Fruit fly (Drosophila melanogaster) S2 (cell line): Measurements from ENCODE around the gene CG7101.

Source experiments
- CG8478 ChIP-seq: fragments of >200 bp; optimal IDR thresholded peaks from 2 replicates; lab custom pipeline; 2018
- CTCF ChIP-seq, 2 experiments: fragments of >200 bp; optimal IDR thresholded peaks; 2 replicates each; lab custom pipeline; 2018

CG7101 gene

DNA sequence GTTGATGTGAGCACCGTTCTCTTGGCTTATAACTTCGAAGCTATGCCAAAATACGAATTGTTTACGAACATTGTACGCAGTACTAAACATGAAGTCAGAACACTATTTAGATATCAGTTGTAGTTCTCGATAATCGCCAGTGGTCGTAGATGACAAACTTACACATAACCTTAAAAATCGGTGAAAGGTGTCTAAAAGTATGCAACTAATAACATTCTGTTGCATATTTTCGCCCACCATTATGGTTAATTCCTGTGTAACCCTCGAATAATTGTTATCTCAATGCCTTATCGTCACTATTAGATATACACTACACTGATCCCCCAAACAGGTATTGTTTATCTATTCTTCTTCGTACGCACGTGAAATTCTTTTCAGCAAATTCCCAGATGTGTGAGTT is 15.4 kb upstream of the CG7101 start:
- no peak for TF ChIP-seq CTCF (optimal IDR thresholded peaks at IDR 0.05; lab: Kevin White, UChicago)
- no peak for TF ChIP-seq CG8478 (lab: Kevin White, UChicago)

DNA sequence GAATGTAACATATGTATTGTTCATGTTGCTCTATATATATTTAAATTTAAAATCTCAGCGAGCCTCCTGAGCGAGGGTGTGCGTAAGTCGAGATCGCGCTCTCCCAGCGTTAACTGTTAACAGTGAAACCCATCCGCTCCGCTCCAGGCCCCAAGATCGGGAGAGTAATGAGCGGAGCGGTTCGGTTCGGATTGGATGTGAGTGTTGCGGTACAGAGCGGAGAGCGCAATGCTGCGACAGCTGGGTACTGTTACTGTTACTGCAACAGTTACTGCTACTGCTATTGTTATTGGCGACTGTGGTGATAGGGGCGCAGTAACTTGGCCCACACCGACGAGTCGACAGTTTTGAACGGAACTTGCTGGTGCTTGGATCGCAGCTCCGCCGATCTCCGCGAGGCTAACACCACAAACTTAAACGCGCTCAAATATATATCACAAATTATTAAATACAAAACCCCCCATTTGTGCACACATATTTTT is 2.0 kb downstream of the CG7101 start, which contains the start of gene Pvf1:
Gene Pvf1 (plus strand): TSS at position 312 of the 482 bp plus-strand sequence.
- no peak for TF ChIP-seq CTCF (optimal IDR thresholded peaks at IDR 0.05; lab: Kevin White, UChicago)
- TF ChIP-seq CG8478 (lab: Kevin White, UChicago): no peak

DNA sequence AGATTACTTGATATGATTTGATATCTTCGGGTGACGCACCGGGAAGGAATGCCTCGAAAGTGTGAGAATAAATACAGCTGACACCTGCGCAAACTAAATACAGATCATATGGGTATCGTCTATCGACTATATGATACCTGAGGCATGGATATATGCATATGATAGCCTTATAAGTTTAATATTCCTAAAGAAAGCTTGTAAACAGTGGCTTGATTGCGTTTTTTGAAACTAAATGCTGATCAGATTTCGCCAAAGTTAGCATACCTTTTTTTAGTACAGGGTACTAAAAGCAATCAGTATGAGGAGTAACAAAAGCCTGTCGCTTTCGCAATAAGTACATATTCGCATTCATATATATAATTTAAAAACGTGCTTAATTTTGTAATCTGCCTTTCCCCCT is 4.0 kb downstream of the CG7101 start:
- no peak for TF ChIP-seq CTCF (optimal IDR thresholded peaks at IDR 0.05; lab: Kevin White, UChicago)
- TF ChIP-seq CG8478 (lab: Kevin White, UChicago): no peak

DNA sequence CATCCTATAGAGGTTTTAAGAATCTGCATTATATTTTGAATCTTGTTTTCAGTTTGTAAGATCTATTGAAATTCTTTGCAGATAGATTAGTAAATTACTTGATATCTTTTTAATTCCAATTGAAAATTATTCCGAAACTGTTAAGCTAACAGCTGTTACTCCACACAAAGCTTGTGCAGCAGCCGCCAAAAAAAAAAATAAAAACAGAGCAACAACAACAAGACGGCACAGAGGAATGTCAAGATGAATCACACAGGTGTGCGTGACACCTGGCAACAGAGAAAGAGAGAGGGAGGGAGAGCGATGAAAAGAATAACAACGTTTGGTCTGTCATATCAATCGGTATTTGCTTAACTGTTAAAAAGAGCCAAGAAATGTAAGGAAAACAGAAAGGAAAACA is 4.6 kb downstream of the CG7101 start:
- TF ChIP-seq CTCF (optimal IDR thresholded peaks at IDR 0.05; lab: Kevin White, UChicago) (no peak), CG8478 (lab: Kevin White, UChicago) (no peak)

DNA sequence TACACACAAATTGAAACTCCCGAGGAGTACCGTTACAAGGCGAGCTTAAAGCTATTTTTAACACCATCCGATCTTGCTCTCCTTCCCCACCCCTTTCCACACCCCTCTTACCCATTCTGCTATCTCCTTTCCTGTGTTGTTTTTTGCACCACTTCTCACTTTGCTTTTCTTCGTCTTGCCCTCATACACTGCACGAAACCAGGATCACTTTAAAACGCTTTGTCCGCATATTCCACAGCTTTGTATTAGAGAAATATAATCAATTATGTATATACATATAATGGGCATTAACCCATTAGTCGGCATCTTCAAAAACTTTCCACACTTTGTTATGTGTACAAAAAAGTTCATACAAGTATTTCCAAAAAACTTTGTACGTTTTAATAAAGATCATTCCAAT is 5.1 kb downstream of the CG7101 start:
- no peak for TF ChIP-seq CTCF (optimal IDR thresholded peaks at IDR 0.05; lab: Kevin White, UChicago)
- TF ChIP-seq CG8478 (lab: Kevin White, UChicago): no peak

DNA sequence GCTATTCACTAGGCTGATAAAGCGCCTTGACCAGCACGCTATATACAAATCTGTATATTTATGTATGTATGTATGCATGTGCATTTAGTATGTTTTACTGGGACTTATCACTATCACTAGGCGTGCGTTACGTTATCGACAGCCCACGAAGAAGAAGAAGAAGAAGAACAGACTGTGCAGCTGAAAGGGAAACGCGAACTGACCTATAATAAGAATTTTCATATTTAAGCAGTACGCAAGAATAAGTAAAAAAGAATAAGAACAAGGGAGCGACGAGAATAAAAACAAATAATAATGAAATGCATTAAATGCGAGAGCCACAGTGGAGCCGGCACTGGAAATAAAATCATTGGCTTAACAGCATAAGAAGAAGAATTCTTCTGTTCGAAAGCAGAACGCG is 5.9 kb downstream of the CG7101 start:
- TF ChIP-seq CG8478 (lab: Kevin White, UChicago) (no peak), CTCF (optimal IDR thresholded peaks at IDR 0.05; lab: Kevin White, UChicago) (no peak)

DNA sequence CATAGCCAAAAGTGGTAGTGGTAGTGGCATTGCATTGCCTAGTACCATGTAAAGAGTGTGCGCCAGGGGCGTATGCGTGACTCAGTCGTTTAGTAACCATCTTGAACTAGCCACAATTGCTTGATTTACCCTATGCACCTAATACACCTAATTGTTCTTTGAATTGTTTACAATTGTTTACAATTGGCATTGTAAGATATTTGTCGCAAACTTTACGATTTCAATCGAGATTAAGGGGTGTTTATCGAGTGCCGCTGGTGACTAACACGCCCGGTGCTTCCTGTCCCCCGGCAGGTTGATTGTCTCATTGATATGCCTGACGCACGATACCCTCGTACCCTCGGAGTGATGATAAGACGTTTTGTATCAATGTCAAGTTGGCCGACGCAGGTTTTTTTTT is 6.7 kb downstream of the CG7101 start:
- no peak for TF ChIP-seq CTCF (optimal IDR thresholded peaks at IDR 0.05; lab: Kevin White, UChicago)

DNA sequence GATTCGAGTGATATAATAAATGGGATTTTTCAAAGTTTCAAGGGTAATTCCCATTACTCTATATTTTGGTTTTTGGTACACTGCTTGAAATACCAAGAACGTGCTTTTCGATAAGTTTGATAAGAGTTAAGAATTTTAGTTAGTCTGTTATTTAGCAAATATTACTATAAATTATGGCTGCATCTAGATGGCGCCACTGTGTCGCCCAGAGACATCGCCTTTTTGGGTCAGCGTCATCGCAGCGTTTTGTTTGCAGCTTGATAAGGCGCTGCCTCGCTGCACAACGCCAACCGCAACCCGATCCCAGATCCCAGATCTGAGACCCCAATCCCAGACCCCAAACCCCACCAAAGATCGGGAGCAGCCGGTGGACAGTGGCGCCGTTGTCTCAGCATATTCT is 8.1 kb downstream of the CG7101 start:
- TF ChIP-seq CG8478 (lab: Kevin White, UChicago): no peak
- peak; percentile 70 to 74 for TF ChIP-seq CTCF (optimal IDR thresholded peaks at IDR 0.05; lab: Kevin White, UChicago)

DNA sequence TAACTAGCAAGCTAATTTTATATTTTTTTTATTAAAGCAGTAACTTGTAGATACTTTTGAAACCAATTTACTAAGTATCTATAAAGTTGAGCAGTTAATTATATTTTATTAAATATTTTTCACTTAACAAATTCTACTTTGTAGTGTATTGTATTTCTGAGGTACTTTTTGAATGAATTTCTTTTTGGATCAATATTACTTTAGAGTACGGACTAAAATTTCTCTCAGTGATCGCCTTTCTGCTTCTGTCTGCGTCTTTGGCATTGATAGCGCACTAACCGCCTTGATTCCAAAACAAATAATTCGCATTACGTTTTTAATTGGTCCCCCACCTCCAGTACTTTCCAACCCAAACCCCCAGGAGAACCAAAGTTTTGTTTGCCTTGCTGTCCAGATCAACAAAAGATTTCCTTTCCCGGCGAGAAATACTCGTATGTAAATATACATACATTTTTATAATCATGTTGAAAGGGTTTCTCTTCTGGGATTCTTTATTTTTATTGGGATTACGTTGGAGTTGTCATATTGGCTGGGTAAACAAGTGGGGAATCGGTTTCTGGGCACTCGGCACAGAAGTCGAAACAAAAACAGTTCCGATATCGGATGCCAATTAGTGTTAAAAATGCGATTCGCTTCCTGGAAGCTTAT is 8.7 kb downstream of the CG7101 start:
- no peak for TF ChIP-seq CG8478 (lab: Kevin White, UChicago)

DNA sequence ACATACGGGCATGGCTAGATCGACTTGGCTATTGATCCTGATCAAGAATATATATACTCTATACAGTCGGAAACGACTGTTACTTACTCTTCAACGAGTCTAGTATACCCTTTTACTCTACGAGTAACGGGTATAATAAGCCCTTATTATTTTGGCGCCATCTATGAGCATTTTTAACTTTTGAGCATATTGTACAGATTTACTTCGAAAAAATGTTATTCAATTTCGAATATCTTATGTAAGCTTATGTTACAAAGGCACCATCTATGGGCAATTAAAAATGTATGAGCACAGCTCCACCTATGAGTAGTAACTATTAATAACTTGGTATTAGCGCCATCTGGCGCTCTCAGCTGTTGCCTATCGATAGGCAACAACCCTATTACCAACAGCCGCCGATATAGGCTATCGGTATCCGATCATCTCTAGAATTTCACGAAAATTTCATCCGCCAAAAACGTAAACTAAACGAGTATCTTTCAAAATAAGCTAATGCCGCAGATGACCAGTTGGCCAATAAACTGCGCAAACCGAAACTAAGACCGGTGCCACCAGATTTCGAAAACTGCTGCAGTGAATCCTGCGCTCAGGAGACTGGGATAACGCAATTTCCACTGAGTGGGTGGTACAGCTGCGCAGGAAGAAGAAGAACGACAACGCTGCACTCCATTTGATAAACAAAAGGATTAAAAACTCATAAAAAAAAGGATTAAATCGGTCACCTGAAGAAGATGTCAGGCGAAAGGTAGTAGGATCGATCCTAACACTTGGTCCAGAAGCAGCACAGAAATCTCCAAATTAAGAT is 13.0 kb downstream of the CG7101 start, which contains the start of gene htk:
Gene htk (plus strand): TSS at position 435 of the 805 bp plus-strand sequence.
- TF ChIP-seq CTCF (optimal IDR thresholded peaks at IDR 0.05; lab: Kevin White, UChicago) (peak; percentile 98), CG8478 (lab: Kevin White, UChicago) (no peak)

DNA sequence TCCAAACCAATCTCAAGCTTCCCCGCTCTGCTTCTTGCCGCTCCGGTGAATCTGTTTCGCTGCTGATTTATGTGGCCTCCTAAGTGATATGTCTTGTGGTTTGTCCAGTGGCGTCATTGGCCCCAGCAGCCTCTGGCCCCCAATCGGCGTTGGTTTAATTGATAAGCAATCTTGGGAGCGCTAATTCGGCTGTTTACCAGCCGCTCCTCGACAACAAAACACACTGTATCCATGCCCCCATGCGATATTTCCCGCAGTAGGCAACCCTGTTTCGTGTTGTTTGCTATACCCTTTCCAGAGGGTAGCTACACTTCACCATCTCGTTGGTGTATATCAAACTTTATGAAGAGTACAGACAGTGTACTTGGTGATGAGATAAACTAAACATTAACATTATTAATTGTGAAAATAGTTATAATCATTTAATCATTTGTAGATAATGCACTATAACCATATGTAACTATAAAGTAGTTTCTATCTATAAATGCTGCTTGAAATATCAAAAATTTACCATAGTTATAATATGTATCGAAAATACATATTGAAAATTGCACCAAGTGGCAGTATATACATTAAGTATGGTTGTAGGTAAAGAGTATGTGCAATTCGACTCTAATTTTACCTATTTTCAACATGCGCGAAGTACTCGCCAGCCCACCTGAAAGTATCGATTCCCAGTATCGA is 18.1 kb downstream of the CG7101 start, which contains the start of gene shop:
Gene shop (minus strand): TSS at position 229 of the 684 bp plus-strand sequence.
- TF ChIP-seq CTCF (optimal IDR thresholded peaks at IDR 0.05; lab: Kevin White, UChicago) (no peak), CG8478 (lab: Kevin White, UChicago) (no peak)

DNA sequence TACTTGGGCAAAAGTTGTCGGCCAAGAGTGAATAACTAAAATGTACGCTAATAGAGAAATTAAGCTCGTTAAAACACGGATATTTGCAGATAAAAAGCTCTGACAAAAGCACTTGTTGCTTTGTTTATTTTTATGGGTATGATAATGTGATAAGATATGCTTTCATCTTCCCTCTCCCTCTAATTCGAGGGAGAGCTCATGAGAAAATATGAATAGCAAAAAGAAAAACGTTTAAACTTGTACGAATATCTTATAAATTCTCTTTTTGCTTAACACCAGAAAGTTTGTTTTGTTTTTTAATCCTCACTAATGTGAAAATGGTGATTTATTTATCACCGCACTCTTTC is 18.6 kb downstream of the CG7101 start:
- TF ChIP-seq CG8478 (lab: Kevin White, UChicago) (no peak), CTCF (optimal IDR thresholded peaks at IDR 0.05; lab: Kevin White, UChicago) (no peak)

DNA sequence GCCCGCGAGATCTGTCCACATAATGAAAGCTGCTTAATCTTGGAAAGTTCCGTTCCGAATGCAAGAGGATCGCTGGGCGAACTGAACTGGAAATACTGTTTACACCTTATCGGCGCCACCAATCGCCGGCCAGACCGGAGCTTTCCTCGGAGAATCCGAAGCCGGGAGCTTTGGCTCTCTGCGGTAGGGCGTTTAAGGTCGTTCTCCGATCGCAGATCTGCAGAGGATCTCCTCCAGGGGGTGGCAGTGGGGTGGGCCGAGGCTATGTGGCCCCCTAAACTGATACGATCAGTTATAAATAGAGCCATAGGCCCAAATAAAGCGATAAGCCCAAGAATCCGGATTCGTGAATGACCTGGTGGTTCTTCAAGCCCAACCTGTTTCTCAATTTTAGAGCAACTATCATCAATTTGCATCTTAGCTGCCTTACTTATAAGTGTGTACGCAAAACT is 27.0 kb downstream of the CG7101 start, which contains the start of gene CG7322:
Gene CG7322 (minus strand): TSS at position 402 of the 452 bp plus-strand sequence.
- TF ChIP-seq CG8478 (lab: Kevin White, UChicago) (no peak), CTCF (optimal IDR thresholded peaks at IDR 0.05; lab: Kevin White, UChicago) (no peak)

DNA sequence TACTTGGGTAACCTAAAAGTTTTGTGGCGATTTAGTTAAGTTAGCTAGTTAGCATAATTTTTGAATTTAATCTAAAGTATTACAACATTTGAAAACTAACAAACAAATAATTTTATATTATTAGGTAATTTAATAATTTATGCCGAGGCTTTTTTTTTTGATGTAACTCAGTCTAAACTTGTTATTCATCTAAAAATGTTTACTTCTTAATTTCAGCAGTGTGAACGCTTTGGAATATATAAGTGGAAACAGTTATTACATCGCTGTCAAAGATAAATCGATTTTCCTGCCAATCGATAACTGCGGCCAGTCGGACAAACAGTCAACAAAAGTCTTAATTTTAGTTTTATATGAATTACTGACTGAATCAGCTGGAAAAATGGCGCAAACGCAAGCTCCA is 27.5 kb downstream of the CG7101 start, which contains the start of gene Usp39:
Gene Usp39 (plus strand): TSS at position 288 of the 400 bp plus-strand sequence.
- TF ChIP-seq CG8478 (lab: Kevin White, UChicago): no peak

DNA sequence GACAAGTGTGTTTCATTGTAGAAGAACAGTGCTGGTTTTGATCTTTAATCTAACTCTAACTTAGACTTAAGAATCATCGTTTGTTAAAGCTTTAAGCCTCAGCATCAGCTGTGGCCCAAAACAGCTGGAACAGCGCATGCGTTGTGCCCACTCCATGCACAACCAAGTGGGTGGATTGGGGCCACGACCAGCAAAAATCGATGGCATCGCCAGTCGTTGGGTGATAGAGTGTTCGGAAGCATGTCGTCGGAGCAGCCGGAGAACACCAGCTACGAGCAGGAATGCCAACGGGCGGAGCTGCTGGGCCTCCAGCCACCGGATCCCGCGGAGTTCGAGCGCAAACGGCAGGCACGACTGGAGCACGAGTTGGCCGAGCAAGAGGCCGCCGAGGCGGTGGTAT is 29.7 kb downstream of the CG7101 start, which contains the start of gene CG32544:
Gene CG32544 (plus strand): TSS at position 211 of the 400 bp plus-strand sequence.
- TF ChIP-seq CTCF (optimal IDR thresholded peaks at IDR 0.05; lab: Kevin White, UChicago) (no peak), CG8478 (lab: Kevin White, UChicago) (no peak)
